Fruit fly (Drosophila melanogaster): Measurements from ENCODE around the gene CG12320.

- no peak for TF ChIP-seq rn (GFP tag; IDR thresholded peaks at IDR 0.05)
- no peak for TF ChIP-seq CG9948 (tag; optimal IDR thresholded peaks at IDR 0.05)
Measured at dm6 chr3R:18242089-18242955, 10.2 kb downstream of the CG12320 start, which contains the start of the genes CG7156 and 14-3-3epsilon.

Data from whole organism, pupa.